Worm (Caenorhabditis elegans): ENCODE results near the gene F01D5.7.

DNA sequence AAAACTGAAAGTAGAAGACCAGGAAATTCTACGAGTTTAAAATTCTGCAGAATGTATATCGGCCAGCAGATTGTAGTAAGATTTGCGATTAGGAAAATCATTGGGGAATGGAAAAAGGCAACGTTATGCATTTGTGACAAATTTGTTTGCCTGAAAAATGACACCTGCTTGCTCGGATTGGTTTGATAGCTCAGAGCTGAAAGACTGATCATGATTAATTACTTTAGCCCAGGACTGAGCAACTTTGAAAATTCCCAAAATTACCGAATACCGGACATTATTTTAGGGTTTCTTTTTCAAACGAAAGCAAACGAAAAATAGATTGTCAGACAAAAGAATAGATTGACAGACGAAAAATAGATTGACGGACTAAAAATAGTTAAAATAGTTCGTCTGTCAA is 23.9 kb upstream of the F01D5.7 start, which contains the start of gene sre-47:
- TF ChIP-seq zip-8 (tag; optimal IDR thresholded peaks at IDR 0.05) = no peak
- TF ChIP-seq nhr-12 (tag; optimal IDR thresholded peaks at IDR 0.05) = no peak
- TF ChIP-seq unc-62 (GFP tag; optimal IDR thresholded peaks at IDR 0.05) = no peak
- no peak for TF ChIP-seq snpc-4 (tag; optimal IDR thresholded peaks at IDR 0.05)
- no peak for TF ChIP-seq tbx-8 (GFP tag; optimal IDR thresholded peaks at IDR 0.05)
- no peak for TF ChIP-seq bed-3 (GFP tag; optimal IDR thresholded peaks at IDR 0.05)
- TF ChIP-seq ceh-43 (GFP tag; optimal IDR thresholded peaks at IDR 0.05) = no peak
- no peak for TF ChIP-seq ham-2 (GFP tag; optimal IDR thresholded peaks at IDR 0.05)
- TF ChIP-seq elt-1 (tag; optimal IDR thresholded peaks at IDR 0.05; ENCODE audit: borderline replicate concordance, insufficient read depth) = no peak
- no peak for TF ChIP-seq elt-3 (tag; optimal IDR thresholded peaks at IDR 0.05)

Measured in whole organism, mixed stage, embryonic.